Worm (Caenorhabditis elegans): Measurements from ENCODE around the gene R10D12.8.

R10D12.8 gene

ce11 chrV:13992485-13992884, 39.4 kb upstream of the R10D12.8 start, which contains the start of gene droe-4:
Gene droe-4, plus strand, starts transcription at chrV:13992656.
- TF ChIP-seq pax-3 (tag; optimal IDR thresholded peaks at IDR 0.05) (peak; percentile 66), dsc-1 (tag; optimal IDR thresholded peaks at IDR 0.05) (peak; percentile 66), fkh-8 (tag; optimal IDR thresholded peaks at IDR 0.05) (peak; percentile 33), nhr-71 (tag; optimal IDR thresholded peaks at IDR 0.05) (peak; percentile 23), unc-130 (tag; optimal IDR thresholded peaks at IDR 0.05) (no peak), fos-1 (tag; optimal IDR thresholded peaks at IDR 0.05) (no peak), hlh-17 (GFP tag; optimal IDR thresholded peaks at IDR 0.05; ENCODE audit: borderline replicate concordance) (no peak), blmp-1 (tag; optimal IDR thresholded peaks at IDR 0.05) (no peak), nhr-47 (tag; optimal IDR thresholded peaks at IDR 0.05) (peak; percentile 40)

DNA sequence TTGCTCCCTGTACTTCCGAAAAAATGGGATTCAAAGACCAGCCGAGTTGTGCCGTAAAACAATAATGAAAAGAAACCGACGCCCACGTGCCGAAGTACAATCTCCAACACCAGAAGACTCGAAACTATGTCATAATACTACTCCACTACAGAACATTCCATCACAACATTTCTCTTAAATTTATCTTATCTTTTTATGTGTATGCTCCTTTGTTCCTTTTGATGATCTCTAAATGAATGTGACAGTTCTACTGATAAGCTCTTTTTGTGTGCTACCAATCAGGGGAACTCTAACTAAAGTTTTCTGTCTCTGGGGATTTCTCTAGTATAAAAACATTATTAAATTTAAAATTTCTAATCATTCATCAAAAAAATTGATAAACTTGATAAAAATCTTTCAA, 33.7 kb upstream of the R10D12.8 start:
- TF ChIP-seq elt-2 (tag; optimal IDR thresholded peaks at IDR 0.05) (peak; percentile 38), pax-3 (tag; optimal IDR thresholded peaks at IDR 0.05) (no peak), blmp-1 (tag; optimal IDR thresholded peaks at IDR 0.05) (no peak)

ce11 chrV:13984828-13985227, 31.7 kb upstream of the R10D12.8 start, which contains the start of gene end-1:
Gene end-1, plus strand, starts transcription at chrV:13985128.
- TF ChIP-seq isw-1 (GFP tag; IDR thresholded peaks at IDR 0.05) (no peak), elt-2 (tag; optimal IDR thresholded peaks at IDR 0.05) (no peak), nhr-28 (tag; optimal IDR thresholded peaks at IDR 0.05) (no peak), pax-3 (tag; optimal IDR thresholded peaks at IDR 0.05) (no peak), lir-3 (tag; optimal IDR thresholded peaks at IDR 0.05; ENCODE audit: poor library complexity) (no peak), lin-15B (tag; optimal IDR thresholded peaks at IDR 0.05) (no peak), egl-13 (tag; optimal IDR thresholded peaks at IDR 0.05) (no peak), ama-1 (optimal IDR thresholded peaks at IDR 0.05) (no peak), tlp-1 (tag; optimal IDR thresholded peaks at IDR 0.05) (no peak), xbp-1 (tag; optimal IDR thresholded peaks at IDR 0.05) (no peak), ceh-8 (GFP tag; optimal IDR thresholded peaks at IDR 0.05) (no peak), unc-98 (GFP tag; IDR thresholded peaks at IDR 0.05) (no peak), lin-35 (GFP tag; optimal IDR thresholded peaks at IDR 0.05) (no peak), fos-1 (tag; optimal IDR thresholded peaks at IDR 0.05) (no peak)

DNA sequence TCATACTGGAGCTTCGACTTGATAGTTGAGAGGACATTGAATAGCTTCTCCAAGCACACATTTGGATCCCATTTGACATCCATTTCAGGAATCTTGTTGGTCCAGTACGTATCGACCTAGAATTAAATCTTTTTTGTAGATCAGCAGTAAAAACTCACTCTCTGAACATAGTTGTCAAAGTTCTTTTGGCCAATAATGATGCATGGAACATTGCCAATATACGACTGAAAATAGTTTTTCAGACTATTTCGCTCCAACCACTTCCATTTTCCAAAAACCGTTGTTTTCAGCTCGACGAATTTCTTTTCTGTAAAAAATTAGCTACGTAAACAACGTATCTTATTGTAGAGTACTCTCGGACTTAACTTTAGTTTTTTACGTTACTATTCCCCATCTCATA, 28.6 kb upstream of the R10D12.8 start:
- TF ChIP-seq nhr-19 (GFP tag; conservative IDR thresholded peaks at IDR 0.05) = no peak
- no peak for TF ChIP-seq nhr-47 (tag; optimal IDR thresholded peaks at IDR 0.05)
- TF ChIP-seq ets-5 (GFP tag; IDR thresholded peaks at IDR 0.05) = no peak
- no peak for TF ChIP-seq fos-1 (tag; optimal IDR thresholded peaks at IDR 0.05)
- no peak for TF ChIP-seq nhr-11 (tag; optimal IDR thresholded peaks at IDR 0.05)

DNA sequence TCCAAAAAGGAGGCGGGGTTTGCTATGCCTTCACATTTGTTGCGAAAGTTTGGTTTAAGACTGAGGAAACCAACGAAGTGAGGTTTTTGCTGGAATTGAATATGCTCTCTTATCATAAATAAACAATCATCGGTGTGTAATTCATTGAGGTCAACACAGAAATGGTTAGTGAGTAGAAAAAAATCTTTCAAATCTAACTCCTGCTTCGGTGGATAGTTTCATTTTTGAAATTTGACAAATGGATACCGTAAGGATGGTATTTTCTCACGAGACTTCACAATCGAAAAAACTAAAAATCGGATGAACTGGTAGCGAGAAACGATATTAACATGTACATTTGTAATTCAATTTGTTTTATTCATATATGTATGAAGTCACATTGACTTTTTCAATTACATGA, 27.7 kb upstream of the R10D12.8 start, which contains the start of gene eol-1:
Gene eol-1 (minus strand): TSS at position 101 of the 400 bp plus-strand sequence.
- TF ChIP-seq nhr-77 (tag; optimal IDR thresholded peaks at IDR 0.05) (no peak), skn-1 (tag; optimal IDR thresholded peaks at IDR 0.05) (no peak), nhr-12 (tag; optimal IDR thresholded peaks at IDR 0.05) (no peak), mab-9 (GFP tag; IDR thresholded peaks at IDR 0.05) (no peak), efl-1 (optimal IDR thresholded peaks at IDR 0.05) (no peak), efl-1 (GFP tag; optimal IDR thresholded peaks at IDR 0.05 in 1 of 2) (peak in 1 of 2 experiments; percentile 81), xbp-1 (tag; optimal IDR thresholded peaks at IDR 0.05) (no peak), egl-13 (tag; optimal IDR thresholded peaks at IDR 0.05) (no peak), unc-62 (GFP tag; optimal IDR thresholded peaks at IDR 0.05) (no peak)

ce11 chrV:13963279-13963976, 10.3 kb upstream of the R10D12.8 start, which contains the start of gene sao-1:
Gene sao-1, plus strand, starts transcription at chrV:13963926.
- TF ChIP-seq fkh-10 (GFP tag; optimal IDR thresholded peaks at IDR 0.05) (no peak), unc-86 (tag; optimal IDR thresholded peaks at IDR 0.05) (no peak), elt-3 (tag; optimal IDR thresholded peaks at IDR 0.05) (peak in 2 of 6 experiments; percentile 10 to 20), pax-3 (tag; optimal IDR thresholded peaks at IDR 0.05) (no peak), C34B4.2 (tag; optimal IDR thresholded peaks at IDR 0.05) (no peak), xbp-1 (tag; optimal IDR thresholded peaks at IDR 0.05) (no peak), blmp-1 (tag; optimal IDR thresholded peaks at IDR 0.05) (peak; percentile 98), nhr-85 (tag) (peak; percentile 81), snu-23 (GFP tag; optimal IDR thresholded peaks at IDR 0.05) (no peak), rnt-1 (tag; optimal IDR thresholded peaks at IDR 0.05) (no peak), Y116A8C.19 (tag; optimal IDR thresholded peaks at IDR 0.05; ENCODE audit: borderline replicate concordance) (no peak), nhr-77 (tag; optimal IDR thresholded peaks at IDR 0.05) (no peak), lin-14 (GFP tag; optimal IDR thresholded peaks at IDR 0.05) (peak; percentile 56), ceh-8 (GFP tag; optimal IDR thresholded peaks at IDR 0.05) (no peak), ama-1 (optimal IDR thresholded peaks at IDR 0.05) (no peak)
